Worm (Caenorhabditis elegans): ENCODE measurements around the gene M03C11.9.

ce11 chrIII:10344762-10345161 lies 46.8 kb downstream of the M03C11.9 start:
- no peak for TF ChIP-seq snpc-4 (GFP tag; optimal IDR thresholded peaks at IDR 0.05)
- no peak for TF ChIP-seq snpc-4 (tag; optimal IDR thresholded peaks at IDR 0.05)
- TF ChIP-seq T07F8.4 (tag; optimal IDR thresholded peaks at IDR 0.05), result no peak
- TF ChIP-seq dpl-1 (GFP tag; optimal IDR thresholded peaks at IDR 0.05), result no peak
- no peak for TF ChIP-seq sea-2 (GFP tag; IDR thresholded peaks at IDR 0.05)
- no peak for TF ChIP-seq F37B4.10 (GFP tag; IDR thresholded peaks at IDR 0.05)
- TF ChIP-seq ztf-6 (GFP tag; IDR thresholded peaks at IDR 0.05), result no peak
- TF ChIP-seq ceh-27 (GFP tag; optimal IDR thresholded peaks at IDR 0.05), result no peak
- no peak for TF ChIP-seq pha-4 (tag; optimal IDR thresholded peaks at IDR 0.05)
- peak; percentile 56 for TF ChIP-seq unc-62 (GFP tag; optimal IDR thresholded peaks at IDR 0.05)
- no peak for TF ChIP-seq F49E8.2 (tag; optimal IDR thresholded peaks at IDR 0.05; ENCODE audit: insufficient read depth)
- TF ChIP-seq nhr-179 (tag; optimal IDR thresholded peaks at IDR 0.05), result no peak
- no peak for TF ChIP-seq B0261.1 (tag; optimal IDR thresholded peaks at IDR 0.05)
